Fruit fly (Drosophila melanogaster) Kc167 (cell line): ENCODE data around the gene Stat92E.

Experiments used
- Myc ChIP-seq: fragments of >200 bp; optimal IDR thresholded peaks from 2 replicates; lab custom pipeline; 2017; ENCODE audit warnings: missing external identifiers
- h ChIP-seq: fragments of >200 bp; optimal IDR thresholded peaks from 3 replicates; lab custom pipeline; 2018; ENCODE audit warnings: missing external identifiers
- ttk ChIP-seq: sonication (Bioruptor generic); optimal IDR thresholded peaks from 2 replicates; lab custom pipeline; 2017; ENCODE audit warnings: missing external identifiers

- no peak for TF ChIP-seq Myc
- no peak for TF ChIP-seq ttk
- no peak for TF ChIP-seq h (lab: Kevin White, UChicago)
These were observed 3.9 kb downstream of the Stat92E start for dm6 chr3R:20548255-20548654.
